Worm (Caenorhabditis elegans): ENCODE results near the gene srxa-6.
A peak's percentile ranks its signal among the peaks of the same experiment; 100 is the strongest.

srxa-6 gene

DNA sequence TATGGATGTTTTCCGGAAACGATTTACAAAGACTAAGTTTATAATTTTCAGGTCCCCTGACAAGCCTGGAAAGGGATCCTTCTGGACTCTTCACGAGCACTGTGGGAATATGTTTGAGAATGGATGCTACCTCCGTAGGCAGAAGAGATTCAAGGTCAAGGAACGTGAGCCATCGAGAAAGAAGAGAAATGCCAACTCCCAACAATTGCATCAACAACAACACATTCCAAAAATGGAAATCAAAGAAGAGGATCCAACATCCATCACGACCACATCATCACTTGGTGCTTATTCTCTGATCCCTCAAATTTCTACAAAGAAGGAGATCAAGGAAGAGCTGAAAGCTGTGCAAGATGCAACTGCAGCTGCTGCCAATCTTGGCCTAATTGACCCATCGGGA lies 23.3 kb downstream of the srxa-6 start:
- no peak for TF ChIP-seq ham-2 (GFP tag; optimal IDR thresholded peaks at IDR 0.05)
- TF ChIP-seq sem-2 (GFP tag; optimal IDR thresholded peaks at IDR 0.05): no peak
- TF ChIP-seq nhr-28 (tag; optimal IDR thresholded peaks at IDR 0.05): no peak
- no peak for TF ChIP-seq snpc-4 (tag; optimal IDR thresholded peaks at IDR 0.05)
- TF ChIP-seq pha-4 (tag; optimal IDR thresholded peaks at IDR 0.05): no peak
- no peak for TF ChIP-seq ztf-11 (tag; optimal IDR thresholded peaks at IDR 0.05)
- no peak for TF ChIP-seq ceh-39 (tag; optimal IDR thresholded peaks at IDR 0.05)
- TF ChIP-seq lin-32 (GFP tag; optimal IDR thresholded peaks at IDR 0.05): no peak
- TF ChIP-seq sptf-1 (tag; optimal IDR thresholded peaks at IDR 0.05): no peak
- no peak for TF ChIP-seq nhr-12 (tag; optimal IDR thresholded peaks at IDR 0.05)
- no peak for TF ChIP-seq unc-120 (tag; optimal IDR thresholded peaks at IDR 0.05; ENCODE audit: poor library complexity, severe bottlenecking)
- no peak for TF ChIP-seq flh-1 (GFP tag; optimal IDR thresholded peaks at IDR 0.05)
- no peak for TF ChIP-seq mls-2 (tag; optimal IDR thresholded peaks at IDR 0.05)

DNA sequence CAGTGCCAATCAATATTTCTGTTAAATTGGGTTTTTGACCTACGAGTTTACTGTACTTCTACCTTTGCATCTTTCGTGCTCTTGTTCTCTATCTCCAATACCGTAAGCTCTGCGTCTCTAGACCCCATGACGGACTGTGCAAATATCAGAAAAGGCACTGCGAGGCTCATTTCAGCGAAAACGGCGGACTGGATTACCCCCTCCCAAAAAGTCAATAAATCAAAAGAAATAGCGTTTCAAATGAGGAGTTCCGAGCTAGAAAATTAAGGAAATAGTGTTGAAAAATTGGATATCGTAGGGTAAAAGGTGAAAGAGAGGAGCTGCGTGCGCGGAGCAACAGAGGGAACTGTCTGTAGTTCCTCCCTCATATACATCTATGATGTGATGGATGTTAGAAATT lies 27.0 kb downstream of the srxa-6 start:
- TF ChIP-seq nhr-237 (tag; optimal IDR thresholded peaks at IDR 0.05) (peak; percentile 34), unc-120 (tag; optimal IDR thresholded peaks at IDR 0.05; ENCODE audit: poor library complexity, severe bottlenecking) (peak; percentile 28), nhr-28 (tag; optimal IDR thresholded peaks at IDR 0.05) (no peak)

DNA sequence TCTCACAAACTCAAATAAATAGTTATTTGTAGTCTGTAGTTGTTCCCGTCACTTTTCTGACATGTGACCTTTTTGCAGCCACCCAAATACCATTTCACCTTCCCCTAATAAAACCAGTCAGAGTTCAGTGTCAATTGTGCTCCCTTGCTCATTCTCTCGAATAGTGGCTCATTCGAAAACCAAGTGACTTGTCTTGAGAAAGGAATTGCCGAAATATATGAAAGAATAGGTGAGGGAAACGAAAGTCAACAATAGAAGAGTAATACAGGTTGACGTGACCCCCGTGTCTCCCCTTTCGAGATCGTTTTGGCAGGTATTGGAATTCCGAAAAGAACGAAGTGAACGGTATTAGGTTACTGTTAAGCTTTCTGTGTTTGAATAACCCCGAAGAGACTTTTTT lies 28.4 kb downstream of the srxa-6 start:
- no peak for TF ChIP-seq nhr-28 (tag; optimal IDR thresholded peaks at IDR 0.05)

DNA sequence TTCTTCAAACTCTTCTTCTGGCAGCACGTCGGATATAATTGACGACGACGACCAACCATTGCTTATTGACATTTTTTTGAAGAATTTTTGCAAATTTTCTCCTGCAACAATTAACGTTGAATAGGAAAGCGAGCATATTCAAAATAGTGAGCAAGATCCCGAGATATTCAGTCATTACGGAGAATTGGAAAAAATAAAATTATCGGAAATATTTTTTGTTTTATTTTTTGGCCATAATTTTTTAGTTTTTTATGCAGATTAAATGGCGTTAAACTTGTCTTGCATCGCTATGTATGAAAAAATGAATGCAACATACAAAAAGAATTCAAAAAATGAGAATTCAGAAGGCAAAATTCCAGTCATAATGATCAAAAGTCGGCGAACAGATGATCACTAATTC lies 35.3 kb downstream of the srxa-6 start, which contains the start of gene elp-1:
Gene elp-1 (minus strand): TSS at position 101 of the 400 bp plus-strand sequence.
- no peak for TF ChIP-seq ces-1 (GFP tag; optimal IDR thresholded peaks at IDR 0.05)
- TF ChIP-seq elt-3 (tag; optimal IDR thresholded peaks at IDR 0.05): no peak
- no peak for TF ChIP-seq unc-39 (tag; optimal IDR thresholded peaks at IDR 0.05)
- no peak for TF ChIP-seq mls-2 (tag; optimal IDR thresholded peaks at IDR 0.05)
- TF ChIP-seq lin-32 (GFP tag; optimal IDR thresholded peaks at IDR 0.05): no peak
- TF ChIP-seq nhr-76 (tag; optimal IDR thresholded peaks at IDR 0.05): no peak
- TF ChIP-seq mab-5 (tag; optimal IDR thresholded peaks at IDR 0.05): no peak
- no peak for TF ChIP-seq snpc-4 (tag; optimal IDR thresholded peaks at IDR 0.05)
- no peak for TF ChIP-seq lsy-2 (tag; optimal IDR thresholded peaks at IDR 0.05)

ce11 chrV:20770846-20771245 lies 36.1 kb downstream of the srxa-6 start:
- TF ChIP-seq sem-2 (GFP tag; optimal IDR thresholded peaks at IDR 0.05): no peak
- TF ChIP-seq drap-1 (GFP tag; optimal IDR thresholded peaks at IDR 0.05): no peak
- TF ChIP-seq unc-62 (GFP tag; optimal IDR thresholded peaks at IDR 0.05): no peak
- TF ChIP-seq lin-13 (tag; optimal IDR thresholded peaks at IDR 0.05): no peak
- no peak for TF ChIP-seq ceh-83 (GFP tag; optimal IDR thresholded peaks at IDR 0.05)
- no peak for TF ChIP-seq flh-1 (GFP tag; optimal IDR thresholded peaks at IDR 0.05)
- TF ChIP-seq ces-1 (GFP tag; optimal IDR thresholded peaks at IDR 0.05): no peak

ce11 chrV:20771702-20772101 lies 36.9 kb downstream of the srxa-6 start:
- TF ChIP-seq cnd-1 (tag; optimal IDR thresholded peaks at IDR 0.05) (no peak), hlh-1 (tag; optimal IDR thresholded peaks at IDR 0.05) (peak; percentile 31), flh-1 (GFP tag; optimal IDR thresholded peaks at IDR 0.05) (no peak), snpc-4 (tag; optimal IDR thresholded peaks at IDR 0.05) (no peak), sptf-1 (tag; optimal IDR thresholded peaks at IDR 0.05) (no peak), lsy-2 (tag; optimal IDR thresholded peaks at IDR 0.05) (no peak), M03D4.4 (tag; optimal IDR thresholded peaks at IDR 0.05) (no peak), nhr-12 (tag; optimal IDR thresholded peaks at IDR 0.05) (no peak), ceh-83 (GFP tag; optimal IDR thresholded peaks at IDR 0.05) (no peak), drap-1 (GFP tag; optimal IDR thresholded peaks at IDR 0.05) (no peak), elt-1 (tag; optimal IDR thresholded peaks at IDR 0.05; ENCODE audit: borderline replicate concordance, insufficient read depth) (no peak), unc-120 (tag; optimal IDR thresholded peaks at IDR 0.05; ENCODE audit: poor library complexity, severe bottlenecking) (peak; percentile 15), ceh-39 (tag; optimal IDR thresholded peaks at IDR 0.05) (no peak), ces-1 (GFP tag; optimal IDR thresholded peaks at IDR 0.05) (no peak), unc-62 (GFP tag; optimal IDR thresholded peaks at IDR 0.05) (peak; percentile 97), unc-39 (tag; optimal IDR thresholded peaks at IDR 0.05) (no peak)

DNA sequence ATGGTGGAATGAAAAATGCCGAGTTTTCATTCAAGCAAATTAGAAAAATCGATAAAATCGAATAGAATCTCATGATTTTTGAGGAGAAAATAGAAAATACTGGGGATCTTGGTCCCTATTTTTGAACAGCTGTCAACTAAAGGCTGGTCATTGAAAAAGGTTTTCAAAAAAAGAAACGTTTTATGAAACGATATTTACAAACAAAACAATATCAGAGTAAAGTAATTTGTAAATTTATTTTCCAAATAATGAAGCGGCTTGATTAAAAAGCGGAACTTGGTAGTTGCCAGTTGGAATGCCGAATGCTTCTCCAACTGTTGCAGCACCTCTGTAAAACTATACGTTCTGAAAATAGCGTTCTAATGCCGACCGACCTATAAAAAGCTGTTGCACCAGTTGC lies 38.9 kb downstream of the srxa-6 start, which contains the start of gene F38A6.5:
Gene F38A6.5 (minus strand): TSS at position 101 of the 400 bp plus-strand sequence.
- TF ChIP-seq elt-1 (tag; optimal IDR thresholded peaks at IDR 0.05; ENCODE audit: borderline replicate concordance, insufficient read depth): no peak
- no peak for TF ChIP-seq lsy-2 (tag; optimal IDR thresholded peaks at IDR 0.05)
- no peak for TF ChIP-seq snpc-4 (tag; optimal IDR thresholded peaks at IDR 0.05)
- TF ChIP-seq mls-2 (tag; optimal IDR thresholded peaks at IDR 0.05): no peak
- no peak for TF ChIP-seq bed-3 (GFP tag; optimal IDR thresholded peaks at IDR 0.05)
- no peak for TF ChIP-seq mep-1 (tag; optimal IDR thresholded peaks at IDR 0.05)
- no peak for TF ChIP-seq blmp-1 (tag; optimal IDR thresholded peaks at IDR 0.05)
- TF ChIP-seq sptf-1 (tag; optimal IDR thresholded peaks at IDR 0.05): no peak
- TF ChIP-seq cnd-1 (tag; optimal IDR thresholded peaks at IDR 0.05): no peak
- no peak for TF ChIP-seq drap-1 (GFP tag; optimal IDR thresholded peaks at IDR 0.05)
- TF ChIP-seq unc-62 (GFP tag; optimal IDR thresholded peaks at IDR 0.05): no peak
- TF ChIP-seq ceh-39 (tag; optimal IDR thresholded peaks at IDR 0.05): no peak
- TF ChIP-seq ceh-83 (GFP tag; optimal IDR thresholded peaks at IDR 0.05): no peak
